Worm (Caenorhabditis elegans) whole organism, dauer: ENCODE data around the gene sinh-1.

Source experiments
- unc-62 ChIP-seq: sonication (generic microtip); optimal IDR thresholded peaks from 2 replicates; lab custom pipeline; 2017; ENCODE audit warnings: missing biosample characterization, missing genetic modification reagents, missing genetic modification characterization

The sinh-1 gene

ce11 chrII:12268857-12269256, 40.8 kb downstream of the sinh-1 start:
- no peak for TF ChIP-seq unc-62 (GFP tag; lab: Kevin White, UChicago)

ce11 chrII:12274944-12275343, 46.8 kb downstream of the sinh-1 start, which contains the start of gene Y57A10A.27:
TSS of gene Y57A10A.27 (minus strand) at chrII:12275044.
- TF ChIP-seq unc-62 (GFP tag; lab: Kevin White, UChicago), result no peak

ce11 chrII:12278602-12279001, 50.5 kb downstream of the sinh-1 start:
- no peak for TF ChIP-seq unc-62 (GFP tag; lab: Kevin White, UChicago)

ce11 chrII:12279259-12279658, 51.2 kb downstream of the sinh-1 start, which contains the start of the genes tric-1B.2 and Y57A10A.29:
TSS of gene tric-1B.2 (minus strand) at chrII:12279387.
TSS of gene Y57A10A.29 (plus strand) at chrII:12279561.
- no peak for TF ChIP-seq unc-62 (GFP tag; lab: Kevin White, UChicago)

- no peak for TF ChIP-seq unc-62 (GFP tag; lab: Kevin White, UChicago)
These were observed 52.3 kb downstream of the sinh-1 start, which contains the start of gene ife-5 for ce11 chrII:12280360-12280759. TSS of gene ife-5 (plus strand) at chrII:12280660.

- no peak for TF ChIP-seq unc-62 (GFP tag; lab: Kevin White, UChicago)
These were observed 55.9 kb downstream of the sinh-1 start for ce11 chrII:12284045-12284444.
